Fruit fly (Drosophila melanogaster): ENCODE results near the gene CG15458.

The CG15458 gene

dm6 chrX:20434534-20434933 is 20.5 kb upstream of the CG15458 start (continued):
- TF ChIP-seq CG17612 (GFP tag; IDR thresholded peaks at IDR 0.05) (no peak), CG18619 (GFP tag; optimal IDR thresholded peaks at IDR 0.05) (no peak), nom (GFP tag; optimal IDR thresholded peaks at IDR 0.05) (no peak), wdn (GFP tag; IDR thresholded peaks at IDR 0.05) (no peak), CG3065 (GFP tag; optimal IDR thresholded peaks at IDR 0.05) (no peak), jing (GFP tag; optimal IDR thresholded peaks at IDR 0.05) (no peak), CG4404 (GFP tag; IDR thresholded peaks at IDR 0.05) (no peak), CG3281 (GFP tag; optimal IDR thresholded peaks at IDR 0.05) (peak; percentile 50), sqz (GFP tag; optimal IDR thresholded peaks at IDR 0.05) (no peak), CG31388 (GFP tag; optimal IDR thresholded peaks at IDR 0.05) (no peak), Hr3 (GFP tag; optimal IDR thresholded peaks at IDR 0.05) (peak; percentile 9), BEAF-32 (GFP tag; optimal IDR thresholded peaks at IDR 0.05) (no peak), danr (GFP tag; IDR thresholded peaks at IDR 0.05) (no peak), dm (GFP tag; optimal IDR thresholded peaks at IDR 0.05) (no peak), Hr39 (optimal IDR thresholded peaks at IDR 0.05) (no peak), chn (GFP tag; optimal IDR thresholded peaks at IDR 0.05) (no peak), CG18599 (GFP tag; optimal IDR thresholded peaks at IDR 0.05) (peak; percentile 77), Optix (GFP tag; IDR thresholded peaks at IDR 0.05) (no peak), Adf1 (GFP tag; IDR thresholded peaks at IDR 0.05) (no peak), sim (GFP tag; IDR thresholded peaks at IDR 0.05) (no peak), ind (GFP tag; optimal IDR thresholded peaks at IDR 0.05) (peak; percentile 15), Lhr (GFP tag; optimal IDR thresholded peaks at IDR 0.05) (no peak), CG4328 (GFP tag; optimal IDR thresholded peaks at IDR 0.05) (no peak), D19A (tag; optimal IDR thresholded peaks at IDR 0.05) (no peak), CG12104 (GFP tag; optimal IDR thresholded peaks at IDR 0.05) (no peak), CG17829 (tag; optimal IDR thresholded peaks at IDR 0.05) (no peak), gsb (GFP tag; IDR thresholded peaks at IDR 0.05) (no peak), MESR4 (GFP tag; optimal IDR thresholded peaks at IDR 0.05) (no peak), fd102C (GFP tag; optimal IDR thresholded peaks at IDR 0.05) (no peak), Vsx1 (GFP tag; optimal IDR thresholded peaks at IDR 0.05) (no peak), Gug (GFP tag; IDR thresholded peaks at IDR 0.05) (0 out of 4 replicates have a peak, but pooled peaks have one; percentile 16), nau (GFP tag; optimal IDR thresholded peaks at IDR 0.05) (no peak), maf-S (GFP tag; optimal IDR thresholded peaks at IDR 0.05) (no peak), CG2889 (GFP tag; IDR thresholded peaks at IDR 0.05) (no peak), Awh (GFP tag; IDR thresholded peaks at IDR 0.05) (no peak), salm (tag; optimal IDR thresholded peaks at IDR 0.05) (no peak), shn (GFP tag; optimal IDR thresholded peaks at IDR 0.05) (no peak), toy (GFP tag; IDR thresholded peaks at IDR 0.05) (no peak), Atf6 (GFP tag; IDR thresholded peaks at IDR 0.05) (peak; percentile 60), Taf1 (GFP tag; IDR thresholded peaks at IDR 0.05) (no peak), CG16815 (GFP tag; optimal IDR thresholded peaks at IDR 0.05) (no peak), grn (GFP tag; optimal IDR thresholded peaks at IDR 0.05) (no peak), ranshi (GFP tag; IDR thresholded peaks at IDR 0.05) (no peak), lbe (GFP tag; optimal IDR thresholded peaks at IDR 0.05) (no peak), Ets97D (GFP tag; optimal IDR thresholded peaks at IDR 0.05) (no peak), ci (GFP tag; IDR thresholded peaks at IDR 0.05) (0 out of 3 replicates have a peak, but pooled peaks have one; percentile 15), CG12942 (GFP tag; optimal IDR thresholded peaks at IDR 0.05) (no peak), Opbp (GFP tag; IDR thresholded peaks at IDR 0.05; ENCODE audit: partially characterized antibody) (no peak), Camta (GFP tag; optimal IDR thresholded peaks at IDR 0.05) (no peak), CG10321 (GFP tag; IDR thresholded peaks at IDR 0.05) (no peak), ap (GFP tag; IDR thresholded peaks at IDR 0.05) (no peak), chm (GFP tag; IDR thresholded peaks at IDR 0.05) (no peak), CG10431 (GFP tag; optimal IDR thresholded peaks at IDR 0.05) (no peak)

All from whole organism, embryonic.